Worm (Caenorhabditis elegans): Measurements from ENCODE around the gene F56C9.8.

F56C9.8 gene

DNA sequence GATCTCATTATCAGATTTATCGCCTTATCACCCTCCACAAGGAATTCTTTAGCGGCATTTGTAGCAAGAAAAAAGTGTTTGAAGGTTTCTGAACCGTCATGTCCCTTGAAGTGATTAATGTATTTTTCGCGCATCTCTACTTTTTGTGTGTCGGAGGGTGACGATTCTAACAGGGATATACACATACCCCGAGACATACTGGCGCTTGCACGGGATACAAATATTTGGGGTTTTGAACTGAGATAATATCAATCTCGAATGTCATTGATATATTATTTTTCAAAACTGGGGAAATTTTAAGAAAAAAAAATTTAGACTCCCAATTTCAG is 13.7 kb downstream of the F56C9.8 start:
- TF ChIP-seq tbx-7 (tag; optimal IDR thresholded peaks at IDR 0.05), result no peak
- TF ChIP-seq hlh-6 (tag; optimal IDR thresholded peaks at IDR 0.05), result no peak
- no peak for TF ChIP-seq hlh-30 (tag; optimal IDR thresholded peaks at IDR 0.05; ENCODE audit: insufficient read depth)
- TF ChIP-seq ahr-1 (tag; optimal IDR thresholded peaks at IDR 0.05), result no peak
- no peak for TF ChIP-seq ceh-19 (GFP tag; optimal IDR thresholded peaks at IDR 0.05)
- TF ChIP-seq ceh-14 (tag; optimal IDR thresholded peaks at IDR 0.05), result no peak
- TF ChIP-seq elt-4 (tag; optimal IDR thresholded peaks at IDR 0.05), result no peak
- TF ChIP-seq ceh-31 (tag; optimal IDR thresholded peaks at IDR 0.05), result no peak
- TF ChIP-seq che-1 (tag; optimal IDR thresholded peaks at IDR 0.05), result no peak
- TF ChIP-seq lim-6 (tag; optimal IDR thresholded peaks at IDR 0.05), result no peak
- TF ChIP-seq ceh-2 (tag; optimal IDR thresholded peaks at IDR 0.05), result no peak
- no peak for TF ChIP-seq npax-4 (tag; optimal IDR thresholded peaks at IDR 0.05)
- no peak for TF ChIP-seq K09A11.1 (tag; optimal IDR thresholded peaks at IDR 0.05; ENCODE audit: insufficient read depth)
- TF ChIP-seq pha-4 (tag; optimal IDR thresholded peaks at IDR 0.05), result no peak
- TF ChIP-seq pax-1 (tag; optimal IDR thresholded peaks at IDR 0.05), result no peak
- no peak for TF ChIP-seq ceh-9 (tag; optimal IDR thresholded peaks at IDR 0.05)
- TF ChIP-seq zip-5 (tag; optimal IDR thresholded peaks at IDR 0.05), result no peak

DNA sequence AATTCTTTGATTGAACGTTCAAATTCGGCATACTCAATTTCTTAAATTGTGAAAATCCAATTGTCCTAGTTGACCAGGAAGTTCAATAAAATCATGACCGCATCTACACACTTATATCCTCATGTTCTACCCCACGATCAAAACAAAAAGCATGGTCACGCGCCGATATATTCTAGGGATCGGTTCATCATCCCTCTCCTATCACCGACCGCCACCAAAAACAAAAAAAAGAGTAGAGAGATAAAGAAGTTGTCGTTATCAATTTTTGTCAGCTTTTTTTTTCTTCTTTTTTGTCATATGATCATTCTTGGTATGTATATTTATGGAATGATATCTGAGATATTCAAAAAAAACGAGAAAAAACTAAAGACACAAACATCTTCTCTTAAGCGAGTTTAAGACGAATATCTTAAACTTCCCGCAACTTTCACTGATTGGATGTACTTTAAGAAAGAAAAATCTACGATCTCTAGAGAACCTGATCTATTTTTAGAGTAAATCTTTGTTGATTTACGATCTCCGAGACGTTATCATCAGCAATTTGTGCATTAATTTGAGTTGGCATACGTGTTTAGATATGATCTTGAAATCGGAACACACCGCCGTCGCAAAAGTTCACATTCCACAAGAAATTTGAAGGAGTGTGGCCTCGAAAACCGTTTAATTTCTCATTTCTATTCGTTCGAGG is 14.2 kb downstream of the F56C9.8 start:
- TF ChIP-seq ceh-34 (tag; optimal IDR thresholded peaks at IDR 0.05), result no peak

DNA sequence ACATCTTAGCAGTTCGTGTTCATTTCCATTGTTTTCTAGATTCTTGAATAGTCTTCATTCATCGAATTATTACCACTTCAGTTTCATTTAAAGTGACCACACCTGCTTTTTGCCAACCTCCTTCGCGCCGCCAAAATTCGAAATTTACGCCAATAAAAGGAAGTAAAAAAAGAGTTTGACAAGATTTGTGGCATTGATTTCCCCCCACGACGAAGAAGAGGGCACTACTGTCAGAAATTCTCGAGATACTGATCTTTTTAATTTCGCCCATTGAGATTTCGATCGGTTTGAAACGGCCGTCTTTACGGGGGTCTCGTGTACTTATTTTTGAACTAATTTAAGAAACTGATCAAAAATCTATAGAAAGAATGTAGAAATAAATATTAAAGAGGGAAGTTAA is 17.6 kb downstream of the F56C9.8 start:
- TF ChIP-seq unc-55 (GFP tag; optimal IDR thresholded peaks at IDR 0.05) (no peak), fax-1 (tag; optimal IDR thresholded peaks at IDR 0.05) (no peak), odd-2 (tag; optimal IDR thresholded peaks at IDR 0.05) (no peak), F13H6.1 (tag; optimal IDR thresholded peaks at IDR 0.05) (no peak), K09A11.1 (tag; optimal IDR thresholded peaks at IDR 0.05; ENCODE audit: insufficient read depth) (no peak), che-1 (tag; optimal IDR thresholded peaks at IDR 0.05) (no peak), ceh-48 (tag; optimal IDR thresholded peaks at IDR 0.05) (no peak), hlh-8 (tag; optimal IDR thresholded peaks at IDR 0.05) (no peak), unc-86 (tag; optimal IDR thresholded peaks at IDR 0.05) (no peak), K02D7.2 (tag; optimal IDR thresholded peaks at IDR 0.05) (no peak), ahr-1 (tag; optimal IDR thresholded peaks at IDR 0.05) (no peak), ceh-6 (GFP tag; optimal IDR thresholded peaks at IDR 0.05) (no peak), pha-2 (tag; optimal IDR thresholded peaks at IDR 0.05) (no peak), fkh-10 (GFP tag; optimal IDR thresholded peaks at IDR 0.05) (no peak), tbx-7 (tag; optimal IDR thresholded peaks at IDR 0.05) (no peak), zip-5 (tag; optimal IDR thresholded peaks at IDR 0.05) (no peak), pax-1 (tag; optimal IDR thresholded peaks at IDR 0.05) (no peak)

DNA sequence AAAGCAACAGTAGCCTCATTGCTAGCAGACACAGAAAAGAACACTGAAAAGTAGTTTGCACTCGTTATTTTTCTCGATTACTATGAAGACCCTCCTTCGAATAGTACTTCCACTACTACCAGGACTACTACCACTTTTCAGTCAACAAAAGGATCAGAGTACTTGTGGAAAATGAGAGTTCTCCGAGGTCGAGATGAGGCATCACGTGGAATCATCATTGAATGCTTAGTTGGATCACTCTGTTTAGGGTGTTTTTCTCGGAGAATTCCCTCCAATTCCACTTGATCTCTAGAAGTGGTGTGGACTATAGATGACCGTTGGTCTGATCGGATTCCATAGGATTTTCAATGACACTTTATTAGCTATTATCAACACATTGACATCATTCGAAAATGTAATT is 18.5 kb downstream of the F56C9.8 start:
- TF ChIP-seq odd-2 (tag; optimal IDR thresholded peaks at IDR 0.05), result no peak
- no peak for TF ChIP-seq fkh-10 (GFP tag; optimal IDR thresholded peaks at IDR 0.05)
- no peak for TF ChIP-seq K09A11.1 (tag; optimal IDR thresholded peaks at IDR 0.05; ENCODE audit: insufficient read depth)
- no peak for TF ChIP-seq unc-42 (tag; optimal IDR thresholded peaks at IDR 0.05)

DNA sequence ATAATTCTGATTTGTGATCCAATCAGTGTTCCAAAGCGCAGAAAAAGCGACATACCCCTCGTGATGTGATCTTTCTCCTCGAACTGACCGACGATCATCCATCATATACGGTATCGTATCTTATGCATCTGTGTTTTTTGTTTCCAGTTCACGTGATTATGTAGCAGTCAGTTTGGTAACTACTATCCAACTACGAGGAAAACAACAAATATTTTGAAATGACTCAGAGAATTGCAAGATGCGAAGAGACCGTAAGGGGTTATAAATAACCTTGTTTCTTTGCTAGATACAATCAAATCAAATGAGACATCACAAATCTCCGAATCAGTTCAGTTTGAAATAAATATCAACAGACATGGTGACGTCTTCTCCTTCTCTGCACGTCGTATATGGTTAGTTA is 19.1 kb downstream of the F56C9.8 start:
- TF ChIP-seq nfya-1 (tag; optimal IDR thresholded peaks at IDR 0.05) (no peak), tbx-2 (tag; optimal IDR thresholded peaks at IDR 0.05) (no peak), ceh-24 (tag; optimal IDR thresholded peaks at IDR 0.05) (no peak), dmd-4 (tag; optimal IDR thresholded peaks at IDR 0.05; ENCODE audit: borderline replicate concordance) (no peak), npax-4 (tag; optimal IDR thresholded peaks at IDR 0.05) (no peak), unc-42 (tag; optimal IDR thresholded peaks at IDR 0.05) (no peak), pha-4 (tag; optimal IDR thresholded peaks at IDR 0.05) (no peak), sox-2 (GFP tag; IDR thresholded peaks at IDR 0.05) (no peak), zip-5 (tag; optimal IDR thresholded peaks at IDR 0.05) (no peak), mec-3 (tag; optimal IDR thresholded peaks at IDR 0.05; ENCODE audit: borderline replicate concordance) (no peak), unc-3 (GFP tag; conservative IDR thresholded peaks at IDR 0.05) (no peak), unc-3 (tag; optimal IDR thresholded peaks at IDR 0.05) (no peak), unc-55 (GFP tag; optimal IDR thresholded peaks at IDR 0.05) (no peak), C38D4.7 (GFP tag; optimal IDR thresholded peaks at IDR 0.05) (no peak), ceh-19 (GFP tag; optimal IDR thresholded peaks at IDR 0.05) (no peak), hlh-6 (tag; optimal IDR thresholded peaks at IDR 0.05) (no peak)

All from whole organism, late embryonic.